Worm (Caenorhabditis elegans): ENCODE results near the gene orai-1.

- TF ChIP-seq med-1 (GFP tag; optimal IDR thresholded peaks at IDR 0.05; ENCODE audit: insufficient read depth), result no peak
- TF ChIP-seq ref-1 (GFP tag; conservative IDR thresholded peaks at IDR 0.05), result no peak
- TF ChIP-seq tab-1 (GFP tag; IDR thresholded peaks at IDR 0.05), result no peak
- no peak for TF ChIP-seq flt-1 (GFP tag; IDR thresholded peaks at IDR 0.05)
- no peak for TF ChIP-seq ztf-29 (GFP tag; IDR thresholded peaks at IDR 0.05)
These were observed 10.1 kb downstream of the orai-1 start for ce11 chrIII:656660-657059.
